Fruit fly (Drosophila melanogaster) whole organism, pupa: Measurements from ENCODE around the gene CG13898.

Source experiments
- CG10348 ChIP-seq: fragments of 200-800 bp; sonication (Bioruptor generic); IDR thresholded peaks from 2 replicates; pipeline ENCODE4 v1.3.6; 2022; ENCODE audit warnings: missing biosample characterization, missing genetic modification characterization
- CG12605 ChIP-seq: fragments of 200-800 bp; sonication (Bioruptor generic); IDR thresholded peaks from 2 replicates; pipeline ENCODE4 v1.3.6; 2022; ENCODE audit warnings: missing biosample characterization, missing genetic modification characterization
- CG13204 ChIP-seq: fragments of 200-800 bp; sonication (Bioruptor generic); optimal IDR thresholded peaks from 2 replicates; lab custom pipeline; 2018; ENCODE audit warnings: missing biosample characterization, mild to moderate bottlenecking, missing genetic modification characterization, moderate library complexity
- CG14655 ChIP-seq: fragments of 200-800 bp; sonication (Bioruptor generic); optimal IDR thresholded peaks from 3 replicates; lab custom pipeline; 2017; ENCODE audit warnings: mild to moderate bottlenecking, missing biosample characterization, missing genetic modification reagents, missing genetic modification characterization
- CG15710 ChIP-seq: fragments of 200-800 bp; sonication (Bioruptor generic); optimal IDR thresholded peaks from 2 replicates; lab custom pipeline; 2018; ENCODE audit warnings: missing biosample characterization, mild to moderate bottlenecking, missing genetic modification characterization, moderate library complexity
- CG17806 ChIP-seq: fragments of 200-800 bp; sonication (Bioruptor generic); optimal IDR thresholded peaks from 2 replicates; lab custom pipeline; 2018; ENCODE audit warnings: missing biosample characterization, mild to moderate bottlenecking, missing genetic modification characterization, moderate library complexity
- CG32121 ChIP-seq: fragments of 200-800 bp; sonication (Bioruptor generic); IDR thresholded peaks from 2 replicates; pipeline ENCODE4 v1.3.6; 2022; ENCODE audit warnings: missing biosample characterization, missing genetic modification characterization
- CG34367 ChIP-seq: fragments of 200-800 bp; sonication (Bioruptor generic); optimal IDR thresholded peaks from 2 replicates; lab custom pipeline; 2018; ENCODE audit warnings: missing biosample characterization, mild to moderate bottlenecking, missing genetic modification characterization
- CG4496 ChIP-seq: fragments of 200-800 bp; sonication (Bioruptor generic); IDR thresholded peaks from 3 replicates; pipeline ENCODE4 v1.3.6; 2022; ENCODE audit warnings: missing biosample characterization, missing genetic modification characterization
- CG8159 ChIP-seq: fragments of 200-800 bp; sonication (Bioruptor generic); optimal IDR thresholded peaks from 3 replicates; lab custom pipeline; 2018; ENCODE audit warnings: missing biosample characterization, mild to moderate bottlenecking, missing genetic modification characterization, moderate library complexity
- CG8301 ChIP-seq: fragments of 200-800 bp; sonication (Bioruptor generic); optimal IDR thresholded peaks from 2 replicates; lab custom pipeline; 2018; ENCODE audit warnings: missing biosample characterization, mild to moderate bottlenecking, missing genetic modification characterization
- CG9948 ChIP-seq: fragments of 200-800 bp; sonication (Bioruptor generic); optimal IDR thresholded peaks from 2 replicates; lab custom pipeline; 2018; ENCODE audit warnings: missing biosample characterization, mild to moderate bottlenecking, missing genetic modification characterization, moderate library complexity
- D1 ChIP-seq: fragments of 200-800 bp; sonication (Bioruptor generic); optimal IDR thresholded peaks from 2 replicates; lab custom pipeline; 2018; ENCODE audit warnings: missing biosample characterization, mild to moderate bottlenecking, missing genetic modification characterization, moderate library complexity
- EcR ChIP-seq: fragments of 200-800 bp; sonication (Bioruptor generic); optimal IDR thresholded peaks from 3 replicates; lab custom pipeline; 2019; ENCODE audit warnings: missing biosample characterization, missing genetic modification characterization, mild to moderate bottlenecking, moderate library complexity, missing genetic modification reagents
- Ets98B ChIP-seq: fragments of 200-800 bp; sonication (Bioruptor generic); IDR thresholded peaks from 2 replicates; pipeline ENCODE4 v1.3.6; 2022; ENCODE audit warnings: missing biosample characterization, missing genetic modification characterization
- Pif1A ChIP-seq: fragments of 200-800 bp; sonication (Bioruptor generic); optimal IDR thresholded peaks from 3 replicates; lab custom pipeline; 2016; ENCODE audit warnings: missing biosample characterization, missing genetic modification characterization
- Pif1B ChIP-seq: fragments of 200-800 bp; sonication (Bioruptor generic); optimal IDR thresholded peaks from 3 replicates; lab custom pipeline; 2016; ENCODE audit warnings: missing biosample characterization, missing genetic modification characterization
- Snoo ChIP-seq: fragments of 200-800 bp; sonication (Bioruptor generic); optimal IDR thresholded peaks from 3 replicates; lab custom pipeline; 2017; ENCODE audit warnings: missing biosample characterization, mild to moderate bottlenecking, missing genetic modification characterization, inconsistent platforms
- fd96Ca ChIP-seq: fragments of 200-800 bp; sonication (Bioruptor generic); IDR thresholded peaks from 3 replicates; pipeline ENCODE4 v1.3.6; 2022; ENCODE audit warnings: missing biosample characterization, missing genetic modification characterization
- gl ChIP-seq: fragments of 200-800 bp; sonication (Bioruptor generic); optimal IDR thresholded peaks from 2 replicates; lab custom pipeline; 2018; ENCODE audit warnings: missing biosample characterization, mild to moderate bottlenecking, missing genetic modification characterization
- rn ChIP-seq: fragments of 200-800 bp; sonication (Bioruptor generic); IDR thresholded peaks from 2 replicates; pipeline ENCODE4 v1.3.6; 2022; ENCODE audit warnings: missing biosample characterization, missing genetic modification characterization

CG13898 gene

dm6 chr3L:764329-764728 is 39.5 kb downstream of the CG13898 start:
- TF ChIP-seq CG8301 (tag; lab: Kevin White, UChicago) (peak; percentile 25), Pif1B (GFP tag; lab: Kevin White, UChicago) (no peak), CG14655 (GFP tag; lab: Kevin White, UChicago) (peak; percentile 62), CG34367 (tag; lab: Kevin White, UChicago) (no peak), CG10348 (GFP tag; lab: Robert Waterston, UW) (no peak), CG13204 (GFP tag; lab: Kevin White, UChicago) (no peak), fd96Ca (peak; percentile 68), CG12605 (GFP tag; lab: Robert Waterston, UW) (no peak), CG15710 (peak; percentile 6), EcR (GFP tag; lab: Kevin White, UChicago) (no peak), CG8159 (tag; lab: Kevin White, UChicago) (peak; percentile 34), CG4496 (GFP tag; lab: Robert Waterston, UW) (peak; percentile 71), CG9948 (peak; percentile 23), Snoo (tag; lab: Kevin White, UChicago) (peak; percentile 43), gl (tag; lab: Kevin White, UChicago) (no peak), Pif1A (GFP tag; lab: Kevin White, UChicago) (peak; percentile 9), D1 (tag; lab: Kevin White, UChicago) (no peak), rn (GFP tag; lab: Robert Waterston, UW) (0 out of 2 replicates have a peak, but pooled peaks have one; percentile 20), CG17806 (tag; lab: Kevin White, UChicago) (peak; percentile 38), Ets98B (GFP tag; lab: Robert Waterston, UW) (peak; percentile 60), CG32121 (GFP tag; lab: Robert Waterston, UW) (peak; percentile 76)

dm6 chr3L:762331-762907 is 41.4 kb downstream of the CG13898 start:
- TF ChIP-seq Snoo (tag; lab: Kevin White, UChicago) = peak; percentile 94
- TF ChIP-seq CG14655 (GFP tag; lab: Kevin White, UChicago) = peak; percentile 90
- peak; percentile 97 for TF ChIP-seq fd96Ca
- TF ChIP-seq Ets98B (GFP tag; lab: Robert Waterston, UW) = peak; percentile 97
- TF ChIP-seq D1 (tag; lab: Kevin White, UChicago) = no peak
- TF ChIP-seq CG32121 (GFP tag; lab: Robert Waterston, UW) = peak; percentile 97
- peak; percentile 89 for TF ChIP-seq CG8301 (tag; lab: Kevin White, UChicago)
- peak; percentile 82 for TF ChIP-seq CG34367 (tag; lab: Kevin White, UChicago)
- peak; percentile 95 for TF ChIP-seq rn (GFP tag; lab: Robert Waterston, UW)
- TF ChIP-seq CG10348 (GFP tag; lab: Robert Waterston, UW) = peak; percentile 81
- TF ChIP-seq Pif1B (GFP tag; lab: Kevin White, UChicago) = peak; percentile 90
- peak; percentile 94 for TF ChIP-seq Pif1A (GFP tag; lab: Kevin White, UChicago)
- no peak for TF ChIP-seq EcR (GFP tag; lab: Kevin White, UChicago)
- peak; percentile 93 for TF ChIP-seq CG12605 (GFP tag; lab: Robert Waterston, UW)
- peak; percentile 70 for TF ChIP-seq CG13204 (GFP tag; lab: Kevin White, UChicago)
- TF ChIP-seq CG15710 = peak; percentile 84
- peak; percentile 84 for TF ChIP-seq CG9948
- TF ChIP-seq CG17806 (tag; lab: Kevin White, UChicago) = peak; percentile 82
- peak; percentile 83 for TF ChIP-seq CG8159 (tag; lab: Kevin White, UChicago)
- peak; percentile 97 for TF ChIP-seq CG4496 (GFP tag; lab: Robert Waterston, UW)
- peak; percentile 77 for TF ChIP-seq gl (tag; lab: Kevin White, UChicago)

dm6 chr3L:761733-762132 is 42.1 kb downstream of the CG13898 start:
- TF ChIP-seq rn (GFP tag; lab: Robert Waterston, UW) = no peak
- peak; percentile 74 for TF ChIP-seq Snoo (tag; lab: Kevin White, UChicago)
- TF ChIP-seq CG8159 (tag; lab: Kevin White, UChicago) = peak; percentile 8
- no peak for TF ChIP-seq CG15710
- TF ChIP-seq CG17806 (tag; lab: Kevin White, UChicago) = peak; percentile 1
- TF ChIP-seq CG8301 (tag; lab: Kevin White, UChicago) = no peak
- no peak for TF ChIP-seq CG10348 (GFP tag; lab: Robert Waterston, UW)
- TF ChIP-seq gl (tag; lab: Kevin White, UChicago) = no peak
- peak; percentile 22 for TF ChIP-seq CG14655 (GFP tag; lab: Kevin White, UChicago)
- TF ChIP-seq Pif1B (GFP tag; lab: Kevin White, UChicago) = no peak
- TF ChIP-seq fd96Ca = no peak
- peak; percentile 29 for TF ChIP-seq Pif1A (GFP tag; lab: Kevin White, UChicago)
- no peak for TF ChIP-seq CG4496 (GFP tag; lab: Robert Waterston, UW)
- no peak for TF ChIP-seq EcR (GFP tag; lab: Kevin White, UChicago)
- TF ChIP-seq CG13204 (GFP tag; lab: Kevin White, UChicago) = no peak
- TF ChIP-seq D1 (tag; lab: Kevin White, UChicago) = no peak
- TF ChIP-seq CG32121 (GFP tag; lab: Robert Waterston, UW) = no peak
- no peak for TF ChIP-seq CG9948
- no peak for TF ChIP-seq CG34367 (tag; lab: Kevin White, UChicago)
- TF ChIP-seq CG12605 (GFP tag; lab: Robert Waterston, UW) = no peak
- no peak for TF ChIP-seq Ets98B (GFP tag; lab: Robert Waterston, UW)
- TF ChIP-seq, all 21 proteins: peak for 5

dm6 chr3L:760201-760600 is 43.6 kb downstream of the CG13898 start:
- TF ChIP-seq CG32121 (GFP tag; lab: Robert Waterston, UW) (no peak), CG15710 (peak; percentile 62), CG4496 (GFP tag; lab: Robert Waterston, UW) (peak; percentile 78), Pif1A (GFP tag; lab: Kevin White, UChicago) (peak; percentile 76), EcR (GFP tag; lab: Kevin White, UChicago) (no peak), CG8301 (tag; lab: Kevin White, UChicago) (peak; percentile 71), rn (GFP tag; lab: Robert Waterston, UW) (peak; percentile 60), CG34367 (tag; lab: Kevin White, UChicago) (peak; percentile 62), CG8159 (tag; lab: Kevin White, UChicago) (peak; percentile 80), gl (tag; lab: Kevin White, UChicago) (peak; percentile 73), D1 (tag; lab: Kevin White, UChicago) (peak; percentile 3), CG12605 (GFP tag; lab: Robert Waterston, UW) (0 out of 2 replicates have a peak, but pooled peaks have one; percentile 35), Pif1B (GFP tag; lab: Kevin White, UChicago) (peak; percentile 74), fd96Ca (peak; percentile 70), CG17806 (tag; lab: Kevin White, UChicago) (peak; percentile 84), CG9948 (peak; percentile 80), CG13204 (GFP tag; lab: Kevin White, UChicago) (no peak), CG10348 (GFP tag; lab: Robert Waterston, UW) (no peak), Ets98B (GFP tag; lab: Robert Waterston, UW) (peak; percentile 38; the same call in 1 of the 2 replicates), CG14655 (GFP tag; lab: Kevin White, UChicago) (peak; percentile 82), Snoo (tag; lab: Kevin White, UChicago) (peak; percentile 93)
